Worm (Caenorhabditis elegans): ENCODE data around the gene R04B5.7.

R04B5.7 gene

ce11 chrV:10078244-10078643, 12.1 kb downstream of the R04B5.7 start, which contains the start of gene R04B5.1:
TSS of gene R04B5.1 (minus strand) at chrV:10078344.
- TF ChIP-seq tbx-2 (tag; optimal IDR thresholded peaks at IDR 0.05), result no peak
- no peak for TF ChIP-seq ceh-16 (tag; optimal IDR thresholded peaks at IDR 0.05)
- TF ChIP-seq egl-27 (tag; optimal IDR thresholded peaks at IDR 0.05), result no peak
- TF ChIP-seq pqm-1 (tag; optimal IDR thresholded peaks at IDR 0.05), result no peak
- no peak for TF ChIP-seq ceh-82 (tag; optimal IDR thresholded peaks at IDR 0.05)
- no peak for TF ChIP-seq fkh-2 (tag; optimal IDR thresholded peaks at IDR 0.05)
- no peak for TF ChIP-seq sea-2 (GFP tag; optimal IDR thresholded peaks at IDR 0.05)
- TF ChIP-seq skn-1 (tag; optimal IDR thresholded peaks at IDR 0.05), result no peak

DNA sequence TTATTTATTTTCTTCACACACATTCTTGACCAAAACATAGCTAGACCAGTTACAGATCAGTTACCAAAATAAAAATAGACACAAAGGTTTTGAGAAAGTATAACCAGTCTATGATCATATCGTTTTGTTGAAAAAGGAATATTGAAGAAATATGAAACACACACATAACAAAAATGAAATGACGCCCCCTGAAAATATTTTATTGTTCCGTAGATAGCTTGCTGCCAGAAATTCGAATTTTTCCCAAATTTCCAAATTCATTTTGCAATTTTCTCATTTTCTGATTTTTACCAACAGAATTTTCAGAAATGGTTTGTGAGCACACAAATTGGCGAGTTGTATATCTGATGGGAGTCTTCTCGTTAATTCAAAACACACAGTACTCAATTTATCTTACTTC, 14.9 kb downstream of the R04B5.7 start, which contains the start of gene F57A8.7:
TSS of gene F57A8.7 (plus strand) at position 301 of the 400 bp plus-strand sequence.
- no peak for TF ChIP-seq elt-3 (tag; optimal IDR thresholded peaks at IDR 0.05)

ce11 chrV:10073793-10074192, 16.6 kb downstream of the R04B5.7 start, which contains the start of gene F57A8.6:
TSS of gene F57A8.6 (minus strand) at chrV:10073893.
- no peak for TF ChIP-seq nhr-28 (tag; optimal IDR thresholded peaks at IDR 0.05)
- TF ChIP-seq nhr-76 (tag; optimal IDR thresholded peaks at IDR 0.05), result peak; percentile 46
- no peak for TF ChIP-seq ztf-4 (tag; optimal IDR thresholded peaks at IDR 0.05)

ce11 chrV:10072721-10073120, 17.6 kb downstream of the R04B5.7 start:
- no peak for TF ChIP-seq ceh-28 (tag; optimal IDR thresholded peaks at IDR 0.05)
- TF ChIP-seq nhr-11 (tag; optimal IDR thresholded peaks at IDR 0.05), result no peak
- TF ChIP-seq pqm-1 (tag; optimal IDR thresholded peaks at IDR 0.05), result no peak
- no peak for TF ChIP-seq unc-39 (tag; optimal IDR thresholded peaks at IDR 0.05)
- no peak for TF ChIP-seq sea-2 (GFP tag; optimal IDR thresholded peaks at IDR 0.05)
- no peak for TF ChIP-seq nhr-77 (tag; optimal IDR thresholded peaks at IDR 0.05)
- TF ChIP-seq mml-1 (tag; optimal IDR thresholded peaks at IDR 0.05), result no peak
- no peak for TF ChIP-seq nhr-25 (tag; optimal IDR thresholded peaks at IDR 0.05)
- TF ChIP-seq nhr-43 (tag; optimal IDR thresholded peaks at IDR 0.05; ENCODE audit: poor library complexity, severe bottlenecking), result no peak
- TF ChIP-seq fos-1 (tag; optimal IDR thresholded peaks at IDR 0.05), result no peak
- TF ChIP-seq eor-1 (tag; optimal IDR thresholded peaks at IDR 0.05), result no peak
- TF ChIP-seq jun-1 (tag; optimal IDR thresholded peaks at IDR 0.05), result no peak
- no peak for TF ChIP-seq ceh-9 (tag; optimal IDR thresholded peaks at IDR 0.05)
- no peak for TF ChIP-seq nhr-23 (tag; optimal IDR thresholded peaks at IDR 0.05)
- no peak for TF ChIP-seq lin-39 (tag; optimal IDR thresholded peaks at IDR 0.05)
- TF ChIP-seq skn-1 (tag; optimal IDR thresholded peaks at IDR 0.05), result no peak
- no peak for TF ChIP-seq egl-27 (tag; optimal IDR thresholded peaks at IDR 0.05)
- TF ChIP-seq hmg-11 (tag; optimal IDR thresholded peaks at IDR 0.05), result no peak

DNA sequence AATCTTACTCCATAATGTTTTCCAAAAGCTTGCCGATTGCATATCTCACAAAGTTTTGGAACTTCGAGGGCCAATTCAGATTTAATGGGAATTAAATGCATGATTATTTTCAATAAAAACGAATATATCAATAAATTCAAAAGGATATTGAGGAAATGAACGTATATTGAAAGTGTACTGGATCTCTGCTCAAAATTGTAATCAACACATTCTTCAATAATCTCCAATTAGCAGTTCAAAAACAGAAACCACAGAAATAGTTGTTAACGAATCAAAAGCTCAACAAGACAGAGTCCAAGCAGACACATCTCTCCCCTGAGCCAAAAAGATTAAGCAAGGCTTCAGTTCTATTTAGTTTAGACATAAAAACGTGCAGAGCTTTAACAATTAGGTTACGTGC, 19.8 kb downstream of the R04B5.7 start, which contains the start of gene nhr-192:
TSS of gene nhr-192 (minus strand) at position 101 of the 400 bp plus-strand sequence.
- TF ChIP-seq unc-62 (GFP tag; optimal IDR thresholded peaks at IDR 0.05) (no peak), nhr-23 (tag; optimal IDR thresholded peaks at IDR 0.05) (no peak), ztf-4 (tag; optimal IDR thresholded peaks at IDR 0.05) (no peak), lsy-12 (tag; optimal IDR thresholded peaks at IDR 0.05) (no peak), elt-3 (tag; optimal IDR thresholded peaks at IDR 0.05) (no peak), mml-1 (tag; optimal IDR thresholded peaks at IDR 0.05) (no peak), eor-1 (tag; optimal IDR thresholded peaks at IDR 0.05) (no peak), ceh-82 (tag; optimal IDR thresholded peaks at IDR 0.05) (no peak), lin-15B (tag; optimal IDR thresholded peaks at IDR 0.05) (no peak)

DNA sequence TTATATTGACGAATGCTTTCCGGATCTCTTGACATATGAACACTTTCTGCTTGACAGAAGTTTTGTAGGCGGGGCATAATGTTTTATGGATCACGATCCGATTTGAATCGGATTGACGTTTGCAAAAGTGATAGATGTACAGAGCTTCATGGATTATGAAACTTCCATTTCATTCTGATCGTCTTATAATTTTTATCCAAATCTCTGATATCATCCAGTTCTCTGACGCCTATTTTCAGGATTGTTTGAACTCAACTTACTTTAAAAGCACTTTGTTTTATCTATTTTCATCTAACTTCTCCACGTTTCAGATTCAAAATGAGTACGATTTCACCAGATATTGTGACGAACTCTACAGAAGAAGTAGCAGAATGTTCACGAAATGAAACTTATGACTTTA, 23.6 kb downstream of the R04B5.7 start, which contains the start of gene npr-39:
TSS of gene npr-39 (plus strand) at position 301 of the 400 bp plus-strand sequence.
- TF ChIP-seq nhr-76 (tag; optimal IDR thresholded peaks at IDR 0.05) (peak; percentile 43), zag-1 (tag; optimal IDR thresholded peaks at IDR 0.05) (no peak), fkh-10 (GFP tag; optimal IDR thresholded peaks at IDR 0.05) (no peak)

DNA sequence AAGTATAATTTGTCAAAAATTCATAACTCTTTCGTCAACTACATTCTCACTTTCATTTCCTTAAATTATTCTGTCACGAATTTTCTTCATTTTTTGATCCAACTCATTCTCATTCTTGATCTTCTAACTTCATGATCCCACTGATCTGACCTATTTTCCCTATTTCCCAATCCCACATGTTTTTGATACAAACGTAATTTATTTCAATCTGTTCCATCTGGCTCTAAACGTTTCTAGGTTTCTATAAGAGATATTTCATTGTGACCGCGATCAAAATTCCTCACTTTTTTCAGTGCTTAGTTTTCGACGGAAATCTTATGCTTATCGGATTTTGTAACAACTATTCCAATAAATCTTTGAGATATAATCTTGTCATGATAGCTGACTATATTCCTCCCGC, 24.7 kb downstream of the R04B5.7 start:
- no peak for TF ChIP-seq nhr-25 (tag; optimal IDR thresholded peaks at IDR 0.05)
